Fruit fly (Drosophila melanogaster) whole organism: ENCODE results near the gene Nepl9.

Experiments
- CG8478 ChIP-seq: fragments of >200 bp; optimal IDR thresholded peaks from 2 replicates; lab custom pipeline; 2018; ENCODE audit warnings: inconsistent platforms
- Dll ChIP-seq: fragments of >200 bp; optimal IDR thresholded peaks from 2 replicates; lab custom pipeline; 2017
- EcR ChIP-seq, 2 experiments: fragments of >200 bp; optimal IDR thresholded peaks; 2 replicates each; lab custom pipeline; 2017; ENCODE audit warnings: missing biosample characterization in 2 of 2, missing genetic modification characterization in 2 of 2, missing genetic modification reagents in 2 of 2
- pan ChIP-seq: fragments of >200 bp; optimal IDR thresholded peaks from 2 replicates; lab custom pipeline; 2017
- psq ChIP-seq: fragments of >200 bp; optimal IDR thresholded peaks from 2 replicates; lab custom pipeline; 2017
- usp ChIP-seq: fragments of >200 bp; optimal IDR thresholded peaks from 2 replicates; lab custom pipeline; 2017; ENCODE audit warnings: missing biosample characterization, missing genetic modification characterization, mixed read lengths

DNA sequence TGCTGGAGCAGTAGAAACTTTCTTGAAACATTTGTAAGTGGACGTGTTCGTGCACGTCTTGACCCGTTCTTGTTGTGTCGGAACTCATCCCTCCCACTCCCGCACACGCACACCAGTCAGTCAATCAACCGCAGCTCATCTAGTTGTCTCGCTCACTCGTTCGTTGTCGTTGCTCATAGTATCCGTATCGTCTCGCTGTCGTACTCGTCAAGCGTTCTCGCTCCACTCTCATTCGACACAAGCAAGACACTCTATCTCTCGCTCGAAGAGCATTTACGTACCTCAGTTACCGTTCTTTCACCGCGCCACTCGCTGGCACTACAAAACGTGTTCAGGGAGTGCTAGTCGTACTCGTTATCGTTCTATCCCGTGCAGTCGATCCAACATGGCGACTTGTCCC lies 49.5 kb downstream of the Nepl9 start:
- TF ChIP-seq psq (lab: Kevin White, UChicago) (no peak), pan (lab: Kevin White, UChicago) (no peak), usp (GFP tag; lab: Kevin White, UChicago) (no peak), Dll (lab: Kevin White, UChicago) (no peak), EcR (GFP tag; optimal IDR thresholded peaks at IDR 0.05; lab: Kevin White, UChicago) (no peak), CG8478 (lab: Kevin White, UChicago) (no peak)
